Worm (Caenorhabditis elegans): ENCODE results near the gene sas-4.

ce11 chrIII:8321225-8321624, 2.8 kb upstream of the sas-4 start:
- TF ChIP-seq unc-62 (GFP tag; optimal IDR thresholded peaks at IDR 0.05) (no peak), pha-4 (tag; optimal IDR thresholded peaks at IDR 0.05) (no peak), mes-4 (tag; optimal IDR thresholded peaks at IDR 0.05) (no peak), ama-1 (optimal IDR thresholded peaks at IDR 0.05) (no peak), ama-1 (GFP tag; optimal IDR thresholded peaks at IDR 0.05) (no peak), xnd-1 (tag; optimal IDR thresholded peaks at IDR 0.05) (no peak), somi-1 (GFP tag; optimal IDR thresholded peaks at IDR 0.05) (no peak), nhr-27 (tag; optimal IDR thresholded peaks at IDR 0.05) (no peak), let-607 (tag; optimal IDR thresholded peaks at IDR 0.05) (no peak), aptf-3 (GFP tag; IDR thresholded peaks at IDR 0.05) (no peak)
